Fruit fly (Drosophila melanogaster): ENCODE measurements around the gene out.
A peak's percentile ranks its signal among the peaks of the same experiment; 100 is the strongest.

out gene

dm6 chrX:19371135-19371938 is 49.4 kb upstream of the out start (continued):
- peak; percentile 20 for TF ChIP-seq CG12391 (tag; optimal IDR thresholded peaks at IDR 0.05)
- TF ChIP-seq br (optimal IDR thresholded peaks at IDR 0.05): no peak
- TF ChIP-seq tap (tag; optimal IDR thresholded peaks at IDR 0.05): no peak
- TF ChIP-seq H2.0 (GFP tag; IDR thresholded peaks at IDR 0.05): no peak
- TF ChIP-seq fru (optimal IDR thresholded peaks at IDR 0.05): no peak
- TF ChIP-seq chif (GFP tag; optimal IDR thresholded peaks at IDR 0.05): peak in 1 of 2 experiments; percentile 16
- TF ChIP-seq CG10267 (tag; optimal IDR thresholded peaks at IDR 0.05): peak; percentile 7
- TF ChIP-seq HLH54F (GFP tag; optimal IDR thresholded peaks at IDR 0.05): no peak
- TF ChIP-seq trem (tag; optimal IDR thresholded peaks at IDR 0.05): peak; percentile 8
- TF ChIP-seq sens (GFP tag): peak; percentile 95
- peak; percentile 6; the same call in 1 of the 2 replicates for TF ChIP-seq Drgx (GFP tag; IDR thresholded peaks at IDR 0.05)
- no peak for TF ChIP-seq CG4360 (GFP tag; IDR thresholded peaks at IDR 0.05)
- TF ChIP-seq CG1832 (GFP tag; optimal IDR thresholded peaks at IDR 0.05): no peak
- peak; percentile 72; the same call in 1 of the 2 replicates for TF ChIP-seq CG32772 (GFP tag; IDR thresholded peaks at IDR 0.05)
- no peak for TF ChIP-seq CG10654 (GFP tag; optimal IDR thresholded peaks at IDR 0.05)
- no peak for TF ChIP-seq CG7372 (GFP tag; IDR thresholded peaks at IDR 0.05)
- peak; percentile 21 for TF ChIP-seq CG11504 (tag; optimal IDR thresholded peaks at IDR 0.05)
- TF ChIP-seq CG9797 (GFP tag; optimal IDR thresholded peaks at IDR 0.05): no peak
- TF ChIP-seq CG34422 (GFP tag; IDR thresholded peaks at IDR 0.05): 0 out of 3 replicates have a peak, but pooled peaks have one; percentile 11
- peak; percentile 58 for TF ChIP-seq CG14860 (GFP tag; IDR thresholded peaks at IDR 0.05; ENCODE audit: partially characterized antibody)
- no peak for TF ChIP-seq Aef1 (GFP tag; IDR thresholded peaks at IDR 0.05)
- TF ChIP-seq CG18262 (tag; optimal IDR thresholded peaks at IDR 0.05): peak; percentile 77
- TF ChIP-seq phol (tag; optimal IDR thresholded peaks at IDR 0.05): peak; percentile 46
- peak; percentile 27 for TF ChIP-seq cg (GFP tag; optimal IDR thresholded peaks at IDR 0.05)
- no peak for TF ChIP-seq sc (optimal IDR thresholded peaks at IDR 0.05)
- TF ChIP-seq sc (GFP tag; optimal IDR thresholded peaks at IDR 0.05): peak; percentile 17
- TF ChIP-seq slp2 (GFP tag; optimal IDR thresholded peaks at IDR 0.05): peak; percentile 42
- 0 out of 3 replicates have a peak, but pooled peaks have one; percentile 40 for TF ChIP-seq vnd (GFP tag; IDR thresholded peaks at IDR 0.05; ENCODE audit: partially characterized antibody)
- no peak for TF ChIP-seq repo (GFP tag; optimal IDR thresholded peaks at IDR 0.05)
- peak; percentile 75 for TF ChIP-seq grau (tag; optimal IDR thresholded peaks at IDR 0.05)
- TF ChIP-seq Pdp1 (GFP tag; optimal IDR thresholded peaks at IDR 0.05): peak in 1 of 2 experiments; percentile 6
- TF ChIP-seq CG5245 (GFP tag; optimal IDR thresholded peaks at IDR 0.05): no peak
- peak; percentile 7 for TF ChIP-seq pum (GFP tag; optimal IDR thresholded peaks at IDR 0.05)
- peak; percentile 22 for TF ChIP-seq chn (GFP tag; optimal IDR thresholded peaks at IDR 0.05)
- peak; percentile 11 for TF ChIP-seq ewg (GFP tag; optimal IDR thresholded peaks at IDR 0.05)
- TF ChIP-seq CG7556 (GFP tag; optimal IDR thresholded peaks at IDR 0.05): peak; percentile 36
- peak; percentile 5 for TF ChIP-seq CG17829 (tag; optimal IDR thresholded peaks at IDR 0.05)
- TF ChIP-seq CG2116 (GFP tag; optimal IDR thresholded peaks at IDR 0.05): no peak
- TF ChIP-seq Scr (GFP tag; IDR thresholded peaks at IDR 0.05; ENCODE audit: partially characterized antibody): peak; percentile 54; the same call in 1 of the 2 replicates
- TF ChIP-seq Eip74EF (GFP tag; optimal IDR thresholded peaks at IDR 0.05): no peak
- TF ChIP-seq CG9437 (GFP tag; optimal IDR thresholded peaks at IDR 0.05): peak; percentile 32
- peak; percentile 92; the same call in 2 of the 3 replicates for TF ChIP-seq CG2199 (GFP tag; IDR thresholded peaks at IDR 0.05)
- TF ChIP-seq CG9932 (GFP tag; IDR thresholded peaks at IDR 0.05): no peak
- 0 out of 4 replicates have a peak, but pooled peaks have one; percentile 15 for TF ChIP-seq Gug (GFP tag; IDR thresholded peaks at IDR 0.05)
- TF ChIP-seq CG7839 (tag; optimal IDR thresholded peaks at IDR 0.05): peak; percentile 36
- TF ChIP-seq CkIIα-i1 (GFP tag; IDR thresholded peaks at IDR 0.05): no peak
- TF ChIP-seq CG8089 (GFP tag; optimal IDR thresholded peaks at IDR 0.05): no peak
- peak; percentile 62 for TF ChIP-seq CG16813 (GFP tag; IDR thresholded peaks at IDR 0.05; ENCODE audit: partially characterized antibody)
- TF ChIP-seq CG12104 (GFP tag; optimal IDR thresholded peaks at IDR 0.05): no peak

Measured in whole organism, embryonic.